Worm (Caenorhabditis elegans) whole organism, L4 larva: Measurements from ENCODE around the gene igcm-4.

Source experiments
- F10B5.3 ChIP-seq: sonication (generic microtip); optimal IDR thresholded peaks from 2 replicates; lab custom pipeline; 2016; ENCODE audit warnings: mild to moderate bottlenecking, missing genetic modification characterization, missing compliant biosample characterization
- F37D6.2 ChIP-seq: sonication (generic microtip); optimal IDR thresholded peaks from 2 replicates; lab custom pipeline; 2016; ENCODE audit warnings: mild to moderate bottlenecking, missing genetic modification characterization, missing compliant biosample characterization
- F44E2.7 ChIP-seq: fragments of 200-800 bp; sonication (Bioruptor generic); IDR thresholded peaks from 2 replicates; pipeline ENCODE4 v2.1.2; 2022; ENCODE audit warnings: missing genetic modification characterization, missing compliant biosample characterization
- R02D3.7 ChIP-seq: fragments of 150-350 bp; sonication (generic microtip); optimal IDR thresholded peaks from 3 replicates; lab custom pipeline; 2014; ENCODE audit warnings: missing biosample characterization, missing genetic modification characterization
- T26A8.4 ChIP-seq: fragments of 200-800 bp; sonication (Bioruptor generic); IDR thresholded peaks from 2 replicates; pipeline ENCODE4 v1.3.6; 2022; ENCODE audit warnings: missing genetic modification characterization, missing compliant biosample characterization
- Y48G9A.11 ChIP-seq: fragments of 200-800 bp; sonication (Bioruptor generic); IDR thresholded peaks from 2 replicates; pipeline ENCODE4 v1.3.6; 2022; ENCODE audit warnings: missing genetic modification reagents, missing genetic modification characterization, missing compliant biosample characterization
- ZK546.5 ChIP-seq, 2 experiments: sonication (generic microtip); optimal IDR thresholded peaks; 2 replicates each; lab custom pipeline; 2017; ENCODE audit warnings: missing biosample characterization in 2 of 2, missing genetic modification characterization in 2 of 2
- aha-1 ChIP-seq: fragments of 150-350 bp; peaks from one replicate; lab custom pipeline; 2014; ENCODE audit warnings: missing biosample characterization, missing genetic modification characterization
- ceh-20 ChIP-seq: fragments of 200-800 bp; sonication (Bioruptor generic); IDR thresholded peaks from 2 replicates; pipeline ENCODE4 v1.3.6; 2022; ENCODE audit warnings: missing genetic modification reagents, missing genetic modification characterization, missing compliant biosample characterization
- ceh-32 ChIP-seq: sonication (generic microtip); optimal IDR thresholded peaks from 2 replicates; lab custom pipeline; 2016; ENCODE audit warnings: mild to moderate bottlenecking, missing genetic modification characterization, missing compliant biosample characterization; ENCODE audit not compliant: poor library complexity
- ceh-62 ChIP-seq: sonication (generic microtip); optimal IDR thresholded peaks from 2 replicates; lab custom pipeline; 2017; ENCODE audit warnings: missing biosample characterization, missing genetic modification characterization
- ces-1 ChIP-seq: fragments of 150-350 bp; sonication (generic microtip); optimal IDR thresholded peaks from 4 replicates; lab custom pipeline; 2014; ENCODE audit warnings: missing biosample characterization, missing genetic modification reagents, missing genetic modification characterization
- ctbp-1 ChIP-seq: fragments of 200-800 bp; sonication (Bioruptor generic); IDR thresholded peaks from 2 replicates; pipeline ENCODE4 v1.3.6; 2022; ENCODE audit warnings: missing genetic modification reagents, missing genetic modification characterization, missing compliant biosample characterization
- daf-12 ChIP-seq: fragments of 150-350 bp; optimal IDR thresholded peaks from 2 replicates; lab custom pipeline; 2014; ENCODE audit warnings: missing biosample characterization, missing genetic modification reagents, missing genetic modification characterization
- daf-16 ChIP-seq, 3 experiments: sonication (generic microtip); optimal IDR thresholded peaks; 2 replicates each; lab custom pipeline; 2016 to 2017; ENCODE audit warnings: missing genetic modification characterization in 3 of 3, missing genetic modification reagents in 3 of 3, mild to moderate bottlenecking in 2 of 3, missing compliant biosample characterization in 2 of 3, missing biosample characterization in 1 of 3, moderate library complexity in 1 of 3
- dmd-6 ChIP-seq: fragments of 200-800 bp; sonication (Bioruptor generic); IDR thresholded peaks from 2 replicates; pipeline ENCODE4 v1.3.6; 2022; ENCODE audit warnings: missing genetic modification reagents, missing genetic modification characterization, missing compliant biosample characterization
- egl-43 ChIP-seq: fragments of 200-800 bp; sonication (Bioruptor generic); IDR thresholded peaks from 2 replicates; pipeline ENCODE4 v1.3.6; 2022; ENCODE audit warnings: missing genetic modification reagents, missing genetic modification characterization, missing compliant biosample characterization
- fkh-10 ChIP-seq: fragments of 150-350 bp; optimal IDR thresholded peaks from 2 replicates; lab custom pipeline; 2014; ENCODE audit warnings: missing biosample characterization, missing genetic modification reagents, missing genetic modification characterization
- lin-29 ChIP-seq: fragments of 200-800 bp; sonication (Bioruptor generic); IDR thresholded peaks from 2 replicates; pipeline ENCODE4 v1.3.6; 2022; ENCODE audit warnings: missing genetic modification reagents, missing genetic modification characterization, missing compliant biosample characterization
- lin-38 ChIP-seq: fragments of 200-800 bp; sonication (Bioruptor generic); IDR thresholded peaks from 2 replicates; pipeline ENCODE4 v1.3.6; 2022; ENCODE audit warnings: missing genetic modification reagents, missing genetic modification characterization, missing compliant biosample characterization
- lin-39 ChIP-seq: fragments of 150-350 bp; optimal IDR thresholded peaks from 2 replicates; lab custom pipeline; 2014; ENCODE audit warnings: missing biosample characterization, missing genetic modification reagents, missing genetic modification characterization
- madf-9 ChIP-seq: fragments of 200-800 bp; sonication (Bioruptor generic); conservative IDR thresholded peaks from 2 replicates; pipeline ENCODE4 v1.3.6; 2022; ENCODE audit warnings: missing genetic modification reagents, missing genetic modification characterization, missing compliant biosample characterization
- mdl-1 ChIP-seq, 2 experiments: fragments of 150-350 bp in 1 of 2; sonication (generic microtip) in 1 of 2; optimal IDR thresholded peaks; 2 replicates each; lab custom pipeline; 2014 to 2017; ENCODE audit warnings: missing biosample characterization in 2 of 2, missing genetic modification characterization in 2 of 2
- mep-1 ChIP-seq: fragments of 150-350 bp; sonication (generic microtip); optimal IDR thresholded peaks from 3 replicates; lab custom pipeline; 2014; ENCODE audit warnings: missing biosample characterization, missing genetic modification characterization
- nhr-10 ChIP-seq: fragments of 150-350 bp; optimal IDR thresholded peaks from 2 replicates; lab custom pipeline; 2014; ENCODE audit warnings: missing biosample characterization, missing genetic modification characterization
- nhr-102 ChIP-seq: sonication (generic microtip); optimal IDR thresholded peaks from 2 replicates; lab custom pipeline; 2016; ENCODE audit warnings: mild to moderate bottlenecking, missing genetic modification characterization, moderate library complexity, missing compliant biosample characterization
- nhr-11 ChIP-seq: fragments of 150-350 bp; optimal IDR thresholded peaks from 2 replicates; lab custom pipeline; 2014; ENCODE audit warnings: missing biosample characterization, missing genetic modification characterization
- php-3 ChIP-seq: fragments of 200-800 bp; sonication (Bioruptor generic); IDR thresholded peaks from 2 replicates; pipeline ENCODE4 v1.3.6; 2022; ENCODE audit warnings: missing genetic modification reagents, missing genetic modification characterization, missing compliant biosample characterization
- saeg-2 ChIP-seq: fragments of 200-800 bp; sonication (Bioruptor generic); IDR thresholded peaks from 2 replicates; pipeline ENCODE4 v1.3.6; 2022; ENCODE audit warnings: missing genetic modification reagents, missing genetic modification characterization, missing compliant biosample characterization
- sdz-12 ChIP-seq: fragments of 200-800 bp; sonication (Bioruptor generic); optimal IDR thresholded peaks from 2 replicates; lab custom pipeline; 2018; ENCODE audit warnings: mild to moderate bottlenecking, missing genetic modification characterization, missing compliant biosample characterization
- spr-1 ChIP-seq: sonication (generic microtip); optimal IDR thresholded peaks from 2 replicates; lab custom pipeline; 2016; ENCODE audit warnings: mild to moderate bottlenecking, missing genetic modification characterization, missing compliant biosample characterization
- unc-62 ChIP-seq, 3 experiments: fragments of 150-350 bp in 1 of 3; sonication (generic microtip); optimal IDR thresholded peaks in 2 of 3; peaks in 1 of 3; 1 replicate in 1 of 3; 2 replicates in 2 of 3; lab custom pipeline; 2014 to 2017; ENCODE audit warnings: missing biosample characterization in 3 of 3, missing genetic modification characterization in 3 of 3, missing genetic modification reagents in 3 of 3, missing genotype in 1 of 3
- ztf-11 ChIP-seq: fragments of 150-350 bp; optimal IDR thresholded peaks from 2 replicates; lab custom pipeline; 2014; ENCODE audit warnings: missing biosample characterization, missing genetic modification characterization
- ztf-7 ChIP-seq: fragments of 150-350 bp; optimal IDR thresholded peaks from 2 replicates; lab custom pipeline; 2014; ENCODE audit warnings: missing biosample characterization, missing genetic modification characterization

The igcm-4 gene

ce11 chrX:2050212-2050611 lies 4.1 kb upstream of the igcm-4 start:
- TF ChIP-seq sdz-12 (GFP tag; lab: Kevin White, UChicago) (no peak), unc-62 (GFP tag; optimal IDR thresholded peaks at IDR 0.05 in 1 of 2; lab: Kevin White, UChicago) (peak in 1 of 2 experiments; percentile 96), unc-62 (tag; optimal IDR thresholded peaks at IDR 0.05; lab: Kevin White, UChicago) (no peak), dmd-6 (GFP tag; lab: Robert Waterston, UW) (no peak)

- TF ChIP-seq fkh-10 (GFP tag; lab: Kevin White, UChicago) (peak; percentile 28), php-3 (GFP tag; lab: Robert Waterston, UW) (no peak)
Measured at ce11 chrX:2048865-2049405, 2.8 kb upstream of the igcm-4 start.

ce11 chrX:2047208-2047946 lies 1.2 kb upstream of the igcm-4 start:
- TF ChIP-seq aha-1 (tag; lab: Kevin White, UChicago) (peak; percentile 53), ceh-20 (GFP tag; lab: Robert Waterston, UW) (no peak), unc-62 (GFP tag; optimal IDR thresholded peaks at IDR 0.05 in 1 of 2; lab: Kevin White, UChicago) (peak in 1 of 2 experiments; percentile 88), unc-62 (tag; optimal IDR thresholded peaks at IDR 0.05; lab: Kevin White, UChicago) (no peak)

ce11 chrX:2045603-2046002 lies 557 bp downstream of the igcm-4 start:
- TF ChIP-seq unc-62 (GFP tag; optimal IDR thresholded peaks at IDR 0.05 in 1 of 2; lab: Kevin White, UChicago): peak in 1 of 2 experiments; percentile 8
- no peak for TF ChIP-seq unc-62 (tag; optimal IDR thresholded peaks at IDR 0.05; lab: Kevin White, UChicago)
- no peak for TF ChIP-seq ceh-62 (tag; lab: Kevin White, UChicago)
- TF ChIP-seq aha-1 (tag; lab: Kevin White, UChicago): peak; percentile 56

ce11 chrX:2044541-2045168 lies 1.5 kb downstream of the igcm-4 start:
- no peak for TF ChIP-seq Y48G9A.11 (GFP tag; lab: Robert Waterston, UW)
- TF ChIP-seq daf-12 (tag; lab: Kevin White, UChicago): no peak
- TF ChIP-seq nhr-11 (tag; lab: Kevin White, UChicago): no peak
- TF ChIP-seq F37D6.2 (tag; lab: Kevin White, UChicago): no peak
- no peak for TF ChIP-seq daf-16 (GFP tag; optimal IDR thresholded peaks at IDR 0.05; lab: Kevin White, UChicago)
- TF ChIP-seq daf-16 (tag; optimal IDR thresholded peaks at IDR 0.05; lab: Kevin White, UChicago): no peak
- no peak for TF ChIP-seq R02D3.7 (tag; lab: Kevin White, UChicago)
- TF ChIP-seq ctbp-1 (GFP tag; lab: Robert Waterston, UW): no peak
- no peak for TF ChIP-seq ZK546.5 (tag; optimal IDR thresholded peaks at IDR 0.05; lab: Kevin White, UChicago)
- no peak for TF ChIP-seq saeg-2 (GFP tag; lab: Robert Waterston, UW)

DNA sequence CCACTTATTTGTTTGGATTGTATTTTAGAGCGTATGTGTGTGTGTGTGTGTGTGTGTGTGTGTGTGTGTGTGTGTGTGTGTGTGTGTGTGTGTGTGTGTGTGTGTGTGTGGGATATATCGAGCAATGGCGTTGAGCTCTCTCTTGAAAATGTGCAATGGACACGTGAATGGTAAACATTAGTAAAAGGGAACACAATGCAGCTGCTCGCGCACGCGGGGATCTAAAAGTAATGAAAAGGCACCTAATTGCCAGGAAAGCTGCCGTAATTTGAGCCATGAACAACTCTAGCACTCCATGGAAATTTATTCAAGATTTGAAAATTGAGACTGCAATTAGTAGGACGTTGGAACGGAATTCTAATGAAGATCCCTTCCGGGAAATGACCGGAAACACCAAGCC lies 2.9 kb downstream of the igcm-4 start:
- no peak for TF ChIP-seq lin-39
- TF ChIP-seq ces-1 (GFP tag; lab: Kevin White, UChicago): no peak
- no peak for TF ChIP-seq nhr-102 (tag; lab: Kevin White, UChicago)
- no peak for TF ChIP-seq nhr-10
- TF ChIP-seq ztf-7 (tag; lab: Kevin White, UChicago): no peak
- no peak for TF ChIP-seq ceh-32 (tag; lab: Kevin White, UChicago)
- no peak for TF ChIP-seq F44E2.7 (GFP tag; lab: Robert Waterston, UW)
- no peak for TF ChIP-seq madf-9 (GFP tag; lab: Robert Waterston, UW)
- TF ChIP-seq T26A8.4: no peak
- TF ChIP-seq spr-1 (tag; lab: Kevin White, UChicago): no peak
- no peak for TF ChIP-seq ztf-11 (tag; lab: Kevin White, UChicago)
- no peak for TF ChIP-seq mep-1 (tag; lab: Kevin White, UChicago)
- TF ChIP-seq egl-43: no peak
- no peak for TF ChIP-seq lin-38 (GFP tag; lab: Robert Waterston, UW)
- no peak for TF ChIP-seq F10B5.3
- no peak for TF ChIP-seq unc-62 (GFP tag; optimal IDR thresholded peaks at IDR 0.05 in 1 of 2; lab: Kevin White, UChicago)
- no peak for TF ChIP-seq unc-62 (tag; optimal IDR thresholded peaks at IDR 0.05; lab: Kevin White, UChicago)
- TF ChIP-seq lin-29 (GFP tag; lab: Robert Waterston, UW): no peak
- no peak for TF ChIP-seq ceh-62 (tag; lab: Kevin White, UChicago)
- TF ChIP-seq mdl-1 (tag; optimal IDR thresholded peaks at IDR 0.05; lab: Kevin White, UChicago): no peak
